Worm (Caenorhabditis elegans): ENCODE measurements around the gene glr-4.

The glr-4 gene

ce11 chrII:7777320-7777978 is 16.7 kb downstream of the glr-4 start, which contains the start of gene mthf-1:
mthf-1 (minus strand) TSS chrII:7777823.
- no peak for TF ChIP-seq snpc-4 (tag; optimal IDR thresholded peaks at IDR 0.05)
- no peak for TF ChIP-seq zip-8 (tag; optimal IDR thresholded peaks at IDR 0.05)
- TF ChIP-seq lsy-2 (tag; optimal IDR thresholded peaks at IDR 0.05): no peak
- TF ChIP-seq elt-1 (tag; optimal IDR thresholded peaks at IDR 0.05; ENCODE audit: borderline replicate concordance, insufficient read depth): peak; percentile 7
- TF ChIP-seq flh-1 (GFP tag; optimal IDR thresholded peaks at IDR 0.05): no peak
- no peak for TF ChIP-seq unc-39 (tag; optimal IDR thresholded peaks at IDR 0.05)
- no peak for TF ChIP-seq mep-1 (tag; optimal IDR thresholded peaks at IDR 0.05)
- no peak for TF ChIP-seq mls-2 (tag; optimal IDR thresholded peaks at IDR 0.05)
- no peak for TF ChIP-seq ceh-83 (GFP tag; optimal IDR thresholded peaks at IDR 0.05)

ce11 chrII:7776715-7777114 is 17.4 kb downstream of the glr-4 start:
- TF ChIP-seq elt-3 (tag; optimal IDR thresholded peaks at IDR 0.05): peak; percentile 39
- peak; percentile 13 for TF ChIP-seq elt-1 (tag; optimal IDR thresholded peaks at IDR 0.05; ENCODE audit: borderline replicate concordance, insufficient read depth)
- no peak for TF ChIP-seq lsy-2 (tag; optimal IDR thresholded peaks at IDR 0.05)
- no peak for TF ChIP-seq sptf-1 (tag; optimal IDR thresholded peaks at IDR 0.05)
- TF ChIP-seq nhr-28 (tag; optimal IDR thresholded peaks at IDR 0.05): no peak
- no peak for TF ChIP-seq tbx-8 (GFP tag; optimal IDR thresholded peaks at IDR 0.05)

- peak; percentile 63 for TF ChIP-seq elt-1 (tag; optimal IDR thresholded peaks at IDR 0.05; ENCODE audit: borderline replicate concordance, insufficient read depth)
- no peak for TF ChIP-seq sptf-1 (tag; optimal IDR thresholded peaks at IDR 0.05)
Observed at ce11 chrII:7776232-7776631, 17.9 kb downstream of the glr-4 start.

ce11 chrII:7773427-7773993 is 20.6 kb downstream of the glr-4 start:
- TF ChIP-seq unc-39 (tag; optimal IDR thresholded peaks at IDR 0.05) (no peak), pha-4 (tag; optimal IDR thresholded peaks at IDR 0.05) (no peak), nhr-237 (tag; optimal IDR thresholded peaks at IDR 0.05) (no peak), ztf-11 (tag; optimal IDR thresholded peaks at IDR 0.05) (no peak), blmp-1 (tag; optimal IDR thresholded peaks at IDR 0.05) (no peak), zip-8 (tag; optimal IDR thresholded peaks at IDR 0.05) (no peak), ceh-43 (GFP tag; optimal IDR thresholded peaks at IDR 0.05) (no peak), tbx-8 (GFP tag; optimal IDR thresholded peaks at IDR 0.05) (no peak), nhr-76 (tag; optimal IDR thresholded peaks at IDR 0.05) (no peak), bed-3 (GFP tag; optimal IDR thresholded peaks at IDR 0.05) (no peak), ceh-83 (GFP tag; optimal IDR thresholded peaks at IDR 0.05) (no peak), lin-13 (tag; optimal IDR thresholded peaks at IDR 0.05) (no peak), M03D4.4 (tag; optimal IDR thresholded peaks at IDR 0.05) (no peak), ces-1 (GFP tag; optimal IDR thresholded peaks at IDR 0.05) (no peak), ham-2 (GFP tag; optimal IDR thresholded peaks at IDR 0.05) (no peak), sptf-1 (tag; optimal IDR thresholded peaks at IDR 0.05) (no peak), unc-62 (GFP tag; optimal IDR thresholded peaks at IDR 0.05) (no peak)

ce11 chrII:7772411-7772810 is 21.7 kb downstream of the glr-4 start, which contains the start of gene C06A8.6:
C06A8.6 (plus strand) TSS chrII:7772499.
- TF ChIP-seq unc-62 (GFP tag; optimal IDR thresholded peaks at IDR 0.05): no peak
- TF ChIP-seq flh-1 (GFP tag; optimal IDR thresholded peaks at IDR 0.05): no peak
- TF ChIP-seq snpc-4 (tag; optimal IDR thresholded peaks at IDR 0.05): no peak
- no peak for TF ChIP-seq elt-3 (tag; optimal IDR thresholded peaks at IDR 0.05)
- TF ChIP-seq elt-1 (tag; optimal IDR thresholded peaks at IDR 0.05; ENCODE audit: borderline replicate concordance, insufficient read depth): no peak
- no peak for TF ChIP-seq cnd-1 (tag; optimal IDR thresholded peaks at IDR 0.05)
- no peak for TF ChIP-seq unc-120 (tag; optimal IDR thresholded peaks at IDR 0.05; ENCODE audit: poor library complexity, severe bottlenecking)
- TF ChIP-seq mab-5 (tag; optimal IDR thresholded peaks at IDR 0.05): no peak
- TF ChIP-seq sptf-1 (tag; optimal IDR thresholded peaks at IDR 0.05): no peak
- no peak for TF ChIP-seq nhr-12 (tag; optimal IDR thresholded peaks at IDR 0.05)
- TF ChIP-seq lsy-2 (tag; optimal IDR thresholded peaks at IDR 0.05): no peak
- TF ChIP-seq ceh-83 (GFP tag; optimal IDR thresholded peaks at IDR 0.05): no peak
- TF ChIP-seq M03D4.4 (tag; optimal IDR thresholded peaks at IDR 0.05): no peak
- no peak for TF ChIP-seq drap-1 (GFP tag; optimal IDR thresholded peaks at IDR 0.05)
- TF ChIP-seq sem-2 (GFP tag; optimal IDR thresholded peaks at IDR 0.05): no peak
- TF ChIP-seq nhr-76 (tag; optimal IDR thresholded peaks at IDR 0.05): no peak
- TF ChIP-seq zip-8 (tag; optimal IDR thresholded peaks at IDR 0.05): no peak
- no peak for TF ChIP-seq hlh-1 (tag; optimal IDR thresholded peaks at IDR 0.05)
- no peak for TF ChIP-seq mls-2 (tag; optimal IDR thresholded peaks at IDR 0.05)
- TF ChIP-seq lin-32 (GFP tag; optimal IDR thresholded peaks at IDR 0.05): no peak
